Worm (Caenorhabditis elegans) whole organism, midembryonic: ENCODE data around the gene sre-11.

Experiments used
- T22C8.4 ChIP-seq: fragments of 200-800 bp; sonication (Bioruptor generic); IDR thresholded peaks from 2 replicates; pipeline ENCODE4 v1.3.6; 2022; ENCODE audit warnings: missing genetic modification characterization, missing compliant biosample characterization
- cog-1 ChIP-seq: sonication (generic microtip); optimal IDR thresholded peaks from 2 replicates; lab custom pipeline; 2016; ENCODE audit warnings: missing genetic modification characterization, missing compliant biosample characterization
- flt-1 ChIP-seq: fragments of 200-800 bp; sonication (Bioruptor generic); IDR thresholded peaks from 2 replicates; pipeline ENCODE4 v1.3.6; 2022; ENCODE audit warnings: missing genetic modification characterization, missing compliant biosample characterization
- klf-2 ChIP-seq: fragments of 200-800 bp; sonication (Bioruptor generic); conservative IDR thresholded peaks from 2 replicates; pipeline ENCODE4 v1.3.6; 2022; ENCODE audit warnings: missing genetic modification reagents, missing genetic modification characterization, missing compliant biosample characterization
- med-1 ChIP-seq: sonication (generic microtip); optimal IDR thresholded peaks from 2 replicates; lab custom pipeline; 2017; ENCODE audit warnings: missing genetic modification characterization, mild to moderate bottlenecking, missing compliant biosample characterization, antibody characterized with exemption, missing genetic modification reagents; ENCODE audit not compliant: insufficient read depth
- ref-1 ChIP-seq: fragments of 200-800 bp; sonication (Bioruptor generic); conservative IDR thresholded peaks from 2 replicates; pipeline ENCODE4 v1.3.6; 2022; ENCODE audit warnings: missing genetic modification reagents, missing genetic modification characterization, missing compliant biosample characterization
- tab-1 ChIP-seq: fragments of 200-800 bp; sonication (Bioruptor generic); IDR thresholded peaks from 2 replicates; pipeline ENCODE4 v1.3.6; 2022; ENCODE audit warnings: missing genetic modification characterization, missing compliant biosample characterization
- ztf-23 ChIP-seq: fragments of 200-800 bp; sonication (Bioruptor generic); IDR thresholded peaks from 2 replicates; pipeline ENCODE4 v1.3.6; 2022; ENCODE audit warnings: missing genetic modification reagents, missing genetic modification characterization, missing compliant biosample characterization
- ztf-29 ChIP-seq: fragments of 200-800 bp; sonication (Bioruptor generic); IDR thresholded peaks from 2 replicates; pipeline ENCODE4 v1.3.6; 2022; ENCODE audit warnings: missing genetic modification reagents, missing genetic modification characterization, missing compliant biosample characterization

The sre-11 gene

ce11 chrV:7653567-7653966 is 30.2 kb downstream of the sre-11 start, which contains the start of gene srh-200:
srh-200 (minus strand) TSS chrV:7653667.
- TF ChIP-seq ztf-23 (GFP tag; lab: Robert Waterston, UW) (no peak), tab-1 (no peak), med-1 (GFP tag; lab: Kevin White, UChicago) (no peak), flt-1 (no peak)

ce11 chrV:7651757-7652156 is 32.0 kb downstream of the sre-11 start, which contains the start of gene srh-234:
srh-234 (minus strand) TSS chrV:7651857.
- no peak for TF ChIP-seq ref-1 (GFP tag; lab: Robert Waterston, UW)
- TF ChIP-seq tab-1: no peak
- TF ChIP-seq cog-1 (tag; lab: Kevin White, UChicago): no peak

- no peak for TF ChIP-seq ztf-29
- no peak for TF ChIP-seq med-1 (GFP tag; lab: Kevin White, UChicago)
- no peak for TF ChIP-seq ztf-23 (GFP tag; lab: Robert Waterston, UW)
- TF ChIP-seq ref-1 (GFP tag; lab: Robert Waterston, UW): no peak
- no peak for TF ChIP-seq cog-1 (tag; lab: Kevin White, UChicago)
- TF ChIP-seq flt-1: no peak
- no peak for TF ChIP-seq tab-1
- TF ChIP-seq T22C8.4 (GFP tag; lab: Robert Waterston, UW): no peak
- TF ChIP-seq klf-2 (GFP tag; lab: Robert Waterston, UW): no peak
Observed at ce11 chrV:7649963-7650362, 33.8 kb downstream of the sre-11 start.

- TF ChIP-seq ztf-23 (GFP tag; lab: Robert Waterston, UW) (no peak), T22C8.4 (GFP tag; lab: Robert Waterston, UW) (no peak)
Observed at ce11 chrV:7647147-7647546, 36.6 kb downstream of the sre-11 start.

ce11 chrV:7645454-7645853 is 38.3 kb downstream of the sre-11 start, which contains the start of gene str-47:
str-47 (plus strand) TSS chrV:7645754.
- TF ChIP-seq ref-1 (GFP tag; lab: Robert Waterston, UW) (no peak), tab-1 (no peak), ztf-23 (GFP tag; lab: Robert Waterston, UW) (no peak), flt-1 (no peak)

ce11 chrV:7643416-7643815 is 40.3 kb downstream of the sre-11 start, which contains the start of gene F07C4.11:
F07C4.11 (minus strand) TSS chrV:7643516.
- no peak for TF ChIP-seq med-1 (GFP tag; lab: Kevin White, UChicago)
- no peak for TF ChIP-seq flt-1
- no peak for TF ChIP-seq tab-1
- TF ChIP-seq ztf-29: no peak
- TF ChIP-seq cog-1 (tag; lab: Kevin White, UChicago): no peak
- no peak for TF ChIP-seq T22C8.4 (GFP tag; lab: Robert Waterston, UW)
- no peak for TF ChIP-seq ztf-23 (GFP tag; lab: Robert Waterston, UW)
- no peak for TF ChIP-seq ref-1 (GFP tag; lab: Robert Waterston, UW)

- TF ChIP-seq tab-1 (no peak), T22C8.4 (GFP tag; lab: Robert Waterston, UW) (no peak), klf-2 (GFP tag; lab: Robert Waterston, UW) (no peak), ztf-23 (GFP tag; lab: Robert Waterston, UW) (no peak), med-1 (GFP tag; lab: Kevin White, UChicago) (no peak)
Observed at ce11 chrV:7641718-7642117, 42.0 kb downstream of the sre-11 start.

- no peak for TF ChIP-seq cog-1 (tag; lab: Kevin White, UChicago)
- TF ChIP-seq ztf-29: no peak
- no peak for TF ChIP-seq med-1 (GFP tag; lab: Kevin White, UChicago)
- TF ChIP-seq ref-1 (GFP tag; lab: Robert Waterston, UW): no peak
- TF ChIP-seq T22C8.4 (GFP tag; lab: Robert Waterston, UW): no peak
- TF ChIP-seq flt-1: no peak
- no peak for TF ChIP-seq tab-1
- no peak for TF ChIP-seq ztf-23 (GFP tag; lab: Robert Waterston, UW)
- TF ChIP-seq klf-2 (GFP tag; lab: Robert Waterston, UW): no peak
Observed at ce11 chrV:7639787-7640186, 44.0 kb downstream of the sre-11 start, which contains the start of gene F07C4.10. F07C4.10 (minus strand) TSS chrV:7639887.

- TF ChIP-seq flt-1 (no peak), tab-1 (no peak), klf-2 (GFP tag; lab: Robert Waterston, UW) (no peak), T22C8.4 (GFP tag; lab: Robert Waterston, UW) (no peak), med-1 (GFP tag; lab: Kevin White, UChicago) (no peak), cog-1 (tag; lab: Kevin White, UChicago) (no peak), ztf-23 (GFP tag; lab: Robert Waterston, UW) (no peak), ztf-29 (no peak), ref-1 (GFP tag; lab: Robert Waterston, UW) (no peak)
Observed at ce11 chrV:7639356-7639755, 44.4 kb downstream of the sre-11 start.

- no peak for TF ChIP-seq ztf-29
Observed at ce11 chrV:7637801-7638200, 46.0 kb downstream of the sre-11 start, which contains the start of gene clec-45. clec-45 (plus strand) TSS chrV:7638101.

- TF ChIP-seq med-1 (GFP tag; lab: Kevin White, UChicago) (no peak), cog-1 (tag; lab: Kevin White, UChicago) (no peak), ztf-23 (GFP tag; lab: Robert Waterston, UW) (no peak), flt-1 (no peak), T22C8.4 (GFP tag; lab: Robert Waterston, UW) (no peak), klf-2 (GFP tag; lab: Robert Waterston, UW) (no peak), ref-1 (GFP tag; lab: Robert Waterston, UW) (no peak), ztf-29 (no peak), tab-1 (no peak)
Observed at ce11 chrV:7635469-7635868, 48.3 kb downstream of the sre-11 start, which contains the start of gene srd-29. srd-29 (plus strand) TSS chrV:7635769.
